Worm (Caenorhabditis elegans) whole organism, L3 larva: ENCODE results near the gene fbxb-29.

Source experiments
- fkh-2 ChIP-seq: fragments of 150-350 bp; optimal IDR thresholded peaks from 2 replicates; lab custom pipeline; 2014; ENCODE audit warnings: missing biosample characterization, missing genetic modification reagents, missing genetic modification characterization
- ztf-11 ChIP-seq: fragments of 150-350 bp; optimal IDR thresholded peaks from 2 replicates; lab custom pipeline; 2014; ENCODE audit warnings: missing biosample characterization, missing genetic modification characterization

ce11 chrII:950374-950773, 49.0 kb downstream of the fbxb-29 start:
- TF ChIP-seq fkh-2 (tag; lab: Kevin White, UChicago) (no peak), ztf-11 (tag; lab: Kevin White, UChicago) (no peak)
